Fruit fly (Drosophila melanogaster) whole organism, embryonic: ENCODE results near the gene CG15199.
A peak's percentile ranks its signal among the peaks of the same experiment; 100 is the strongest.

Source experiments
- Antp ChIP-seq: fragments of 200-800 bp; sonication (Bioruptor generic); optimal IDR thresholded peaks from 3 replicates; lab custom pipeline; 2016; ENCODE audit warnings: missing biosample characterization, missing genetic modification characterization
- Atf6 ChIP-seq: fragments of 200-800 bp; sonication (Bioruptor generic); IDR thresholded peaks from 2 replicates; pipeline ENCODE4 v1.3.6; 2022; ENCODE audit warnings: missing biosample characterization, missing genetic modification characterization
- CG10979 ChIP-seq: fragments of 200-800 bp; sonication (Bioruptor generic); optimal IDR thresholded peaks from 2 replicates; lab custom pipeline; 2018; ENCODE audit warnings: missing biosample characterization, mild to moderate bottlenecking, missing genetic modification characterization, moderate library complexity
- CG11093 ChIP-seq: fragments of 200-800 bp; sonication (Bioruptor generic); IDR thresholded peaks from 3 replicates; pipeline ENCODE4 v1.3.6; 2022; ENCODE audit warnings: missing biosample characterization, missing genetic modification characterization
- CG12659 ChIP-seq: fragments of 200-800 bp; sonication (Bioruptor generic); optimal IDR thresholded peaks from 3 replicates; lab custom pipeline; 2017; ENCODE audit warnings: mild to moderate bottlenecking, missing biosample characterization, missing genetic modification reagents, missing genetic modification characterization
- CG16813 ChIP-seq: fragments of 200-800 bp; sonication (Bioruptor generic); IDR thresholded peaks from 3 replicates; pipeline ENCODE4 v1.3.6; 2022; ENCODE audit warnings: missing biosample characterization, missing genetic modification characterization; ENCODE audit not compliant: partially characterized antibody
- CG17186 ChIP-seq: fragments of 200-800 bp; sonication (Bioruptor generic); optimal IDR thresholded peaks from 3 replicates; lab custom pipeline; 2017; ENCODE audit warnings: missing biosample characterization, missing genetic modification reagents, missing genetic modification characterization
- CG17361 ChIP-seq: fragments of 200-800 bp; sonication (Bioruptor generic); IDR thresholded peaks from 3 replicates; pipeline ENCODE4 v1.3.6; 2022; ENCODE audit warnings: missing biosample characterization, missing genetic modification characterization
- CG18262 ChIP-seq: fragments of 200-800 bp; optimal IDR thresholded peaks from 3 replicates; lab custom pipeline; 2019; ENCODE audit warnings: missing biosample characterization, mild to moderate bottlenecking, missing genetic modification characterization, moderate library complexity
- CG2116 ChIP-seq: fragments of 200-800 bp; sonication (Bioruptor generic); optimal IDR thresholded peaks from 3 replicates; lab custom pipeline; 2018; ENCODE audit warnings: missing biosample characterization, mild to moderate bottlenecking, missing genetic modification characterization
- CG3065 ChIP-seq: fragments of 200-800 bp; sonication (Bioruptor generic); optimal IDR thresholded peaks from 2 replicates; lab custom pipeline; 2016; ENCODE audit warnings: missing biosample characterization, missing genetic modification characterization
- CG3847 ChIP-seq: fragments of 200-800 bp; sonication (Bioruptor generic); IDR thresholded peaks from 2 replicates; pipeline ENCODE4 v1.3.6; 2022; ENCODE audit warnings: missing biosample characterization, missing genetic modification characterization
- CG3995 ChIP-seq: fragments of 200-800 bp; sonication (Bioruptor generic); optimal IDR thresholded peaks from 3 replicates; lab custom pipeline; 2016; ENCODE audit warnings: missing biosample characterization, missing genetic modification characterization
- CG4404 ChIP-seq: fragments of 200-800 bp; sonication (Bioruptor generic); IDR thresholded peaks from 2 replicates; pipeline ENCODE4 v1.3.6; 2022; ENCODE audit warnings: missing biosample characterization, missing genetic modification characterization
- CG6689 ChIP-seq: fragments of 200-800 bp; sonication (Bioruptor generic); IDR thresholded peaks from 2 replicates; pipeline ENCODE4 v1.3.6; 2022; ENCODE audit warnings: missing biosample characterization, missing genetic modification characterization
- CG6813 ChIP-seq: fragments of 200-800 bp; sonication (Bioruptor generic); optimal IDR thresholded peaks from 2 replicates; lab custom pipeline; 2017; ENCODE audit warnings: missing biosample characterization, missing genetic modification characterization, mild to moderate bottlenecking, moderate library complexity, missing genetic modification reagents
- CG7271 ChIP-seq: fragments of 200-800 bp; sonication (Bioruptor generic); optimal IDR thresholded peaks from 2 replicates; lab custom pipeline; 2018; ENCODE audit warnings: missing biosample characterization, mild to moderate bottlenecking, missing genetic modification characterization, moderate library complexity
- CG7556 ChIP-seq: fragments of 200-800 bp; sonication (Bioruptor generic); optimal IDR thresholded peaks from 2 replicates; lab custom pipeline; 2017; ENCODE audit warnings: missing biosample characterization, mild to moderate bottlenecking, missing genetic modification characterization
- CG9437 ChIP-seq: fragments of 200-800 bp; sonication (Bioruptor generic); optimal IDR thresholded peaks from 2 replicates; lab custom pipeline; 2018; ENCODE audit warnings: missing biosample characterization, mild to moderate bottlenecking, missing genetic modification characterization
- CrebB ChIP-seq: fragments of 200-800 bp; sonication (Bioruptor generic); optimal IDR thresholded peaks from 3 replicates; lab custom pipeline; 2018; ENCODE audit warnings: missing biosample characterization, mild to moderate bottlenecking, missing genetic modification characterization
- E2f1 ChIP-seq: fragments of 200-800 bp; sonication (Bioruptor generic); IDR thresholded peaks from 2 replicates; pipeline ENCODE4 v1.3.6; 2022; ENCODE audit warnings: missing biosample characterization, missing genetic modification characterization
- Ets65A ChIP-seq: fragments of 200-800 bp; sonication (Bioruptor generic); peaks from one replicate; lab custom pipeline; 2016; ENCODE audit warnings: missing biosample characterization, missing genetic modification characterization
- Hmx ChIP-seq: fragments of 200-800 bp; sonication (Bioruptor generic); optimal IDR thresholded peaks from 2 replicates; lab custom pipeline; 2016; ENCODE audit warnings: missing biosample characterization, missing genetic modification characterization
- Hr78 ChIP-seq, 2 experiments: fragments of 200-800 bp in 1 of 2; fragments of >200 bp in 1 of 2; sonication (Bioruptor generic) in 1 of 2; optimal IDR thresholded peaks; 2 replicates each; lab custom pipeline; 2017 to 2019; ENCODE audit warnings: missing biosample characterization in 2 of 2, missing genetic modification characterization in 2 of 2, mild to moderate bottlenecking in 1 of 2, moderate library complexity in 1 of 2
- Lhr ChIP-seq: fragments of 200-800 bp; sonication (Bioruptor generic); optimal IDR thresholded peaks from 3 replicates; lab custom pipeline; 2017; ENCODE audit warnings: mild to moderate bottlenecking, missing biosample characterization, missing genetic modification reagents, missing genetic modification characterization
- Optix ChIP-seq: fragments of 200-800 bp; sonication (Bioruptor generic); IDR thresholded peaks from 3 replicates; pipeline ENCODE4 v1.3.6; 2022; ENCODE audit warnings: missing biosample characterization, missing genetic modification characterization
- Pdp1 ChIP-seq, 2 experiments: fragments of 200-800 bp; sonication (Bioruptor generic); optimal IDR thresholded peaks; 3 replicates each; lab custom pipeline; 2016; ENCODE audit warnings: missing biosample characterization in 2 of 2, missing genetic modification characterization in 2 of 2, mild to moderate bottlenecking in 1 of 2, moderate library complexity in 1 of 2
- Six4 ChIP-seq: fragments of 200-800 bp; sonication (Bioruptor generic); optimal IDR thresholded peaks from 2 replicates; lab custom pipeline; 2016; ENCODE audit warnings: missing biosample characterization, missing genetic modification characterization
- cwo ChIP-seq: fragments of 200-800 bp; sonication (Bioruptor generic); optimal IDR thresholded peaks from 3 replicates; lab custom pipeline; 2017; ENCODE audit warnings: missing biosample characterization, missing genetic modification characterization, mild to moderate bottlenecking, moderate library complexity, missing genetic modification reagents
- dati ChIP-seq: fragments of 200-800 bp; sonication (Bioruptor generic); IDR thresholded peaks from 2 replicates; pipeline ENCODE4 v1.3.6; 2022; ENCODE audit warnings: missing biosample characterization, missing genetic modification characterization
- disco-r ChIP-seq: fragments of 200-800 bp; sonication (Bioruptor generic); optimal IDR thresholded peaks from 2 replicates; lab custom pipeline; 2016; ENCODE audit warnings: missing biosample characterization, missing genetic modification characterization
- fd3F ChIP-seq: fragments of 200-800 bp; sonication (Bioruptor generic); optimal IDR thresholded peaks from 2 replicates; lab custom pipeline; 2018; ENCODE audit warnings: missing biosample characterization, mild to moderate bottlenecking, missing genetic modification characterization, moderate library complexity
- fd64A ChIP-seq: fragments of 200-800 bp; sonication (Bioruptor generic); optimal IDR thresholded peaks from 3 replicates; lab custom pipeline; 2018; ENCODE audit warnings: missing biosample characterization, mild to moderate bottlenecking, missing genetic modification characterization
- fu2 ChIP-seq: fragments of 200-800 bp; sonication (Bioruptor generic); optimal IDR thresholded peaks from 2 replicates; lab custom pipeline; 2016; ENCODE audit warnings: missing biosample characterization, missing genetic modification characterization
- gfzf ChIP-seq: fragments of 200-800 bp; sonication (Bioruptor generic); optimal IDR thresholded peaks from 2 replicates; lab custom pipeline; 2016; ENCODE audit warnings: missing biosample characterization, mild to moderate bottlenecking, missing genetic modification characterization, moderate library complexity
- hth ChIP-seq: fragments of >200 bp; optimal IDR thresholded peaks from 2 replicates; lab custom pipeline; 2017; ENCODE audit warnings: inconsistent platforms
- ind ChIP-seq: fragments of 200-800 bp; sonication (Bioruptor generic); optimal IDR thresholded peaks from 3 replicates; lab custom pipeline; 2016; ENCODE audit warnings: missing biosample characterization, missing genetic modification characterization
- inv ChIP-seq: fragments of 200-800 bp; sonication (Bioruptor generic); IDR thresholded peaks from 2 replicates; pipeline ENCODE4 v1.3.6; 2022; ENCODE audit warnings: missing biosample characterization, missing genetic modification characterization; ENCODE audit not compliant: partially characterized antibody
- klu ChIP-seq: fragments of 200-800 bp; sonication (Bioruptor generic); IDR thresholded peaks from 2 replicates; pipeline ENCODE4 v1.3.6; 2022; ENCODE audit warnings: missing biosample characterization, missing genetic modification characterization
- lola ChIP-seq, 3 experiments: fragments of >200 bp in 2 of 3; fragments of 200-800 bp in 1 of 3; sonication (Bioruptor generic) in 1 of 3; optimal IDR thresholded peaks; 2 replicates each; lab custom pipeline; 2017 to 2019; ENCODE audit warnings: missing biosample characterization in 3 of 3, missing genetic modification characterization in 3 of 3, mild to moderate bottlenecking in 1 of 3, moderate library complexity in 1 of 3
- lov ChIP-seq, 2 experiments: fragments of 200-800 bp in 1 of 2; fragments of >200 bp in 1 of 2; sonication (Bioruptor generic) in 1 of 2; IDR thresholded peaks in 1 of 2; optimal IDR thresholded peaks in 1 of 2; 2 replicates in 1 of 2; 3 replicates in 1 of 2; pipeline versions ENCODE4 v1.3.6 to Lab custom; 2017 to 2022; ENCODE audit warnings: missing biosample characterization in 1 of 2, missing genetic modification characterization in 1 of 2
- nmo ChIP-seq: fragments of 200-800 bp; sonication (Bioruptor generic); optimal IDR thresholded peaks from 2 replicates; lab custom pipeline; 2018; ENCODE audit warnings: missing biosample characterization, mild to moderate bottlenecking, missing genetic modification characterization, moderate library complexity
- ro ChIP-seq: fragments of 200-800 bp; sonication (Bioruptor generic); IDR thresholded peaks from 2 replicates; pipeline ENCODE4 v1.3.6; 2022; ENCODE audit warnings: missing biosample characterization, missing genetic modification characterization
- sc ChIP-seq, 3 experiments: fragments of >200 bp in 2 of 3; fragments of 200-800 bp in 1 of 3; sonication (Bioruptor generic) in 1 of 3; optimal IDR thresholded peaks; 2 replicates in 2 of 3; 3 replicates in 1 of 3; lab custom pipeline; 2017; ENCODE audit warnings: mild to moderate bottlenecking in 1 of 3, missing biosample characterization in 1 of 3, missing genetic modification characterization in 1 of 3, missing genetic modification reagents in 1 of 3
- sisA ChIP-seq: fragments of 200-800 bp; sonication (Bioruptor generic); IDR thresholded peaks from 2 replicates; pipeline ENCODE4 v1.3.6; 2022; ENCODE audit warnings: missing biosample characterization, missing genetic modification characterization
- stc ChIP-seq: fragments of 200-800 bp; sonication (Bioruptor generic); IDR thresholded peaks from 2 replicates; pipeline ENCODE4 v1.3.6; 2022; ENCODE audit warnings: missing biosample characterization, missing genetic modification characterization
- wor ChIP-seq: fragments of 200-800 bp; sonication (Bioruptor generic); IDR thresholded peaks from 2 replicates; pipeline ENCODE4 v1.3.6; 2022; ENCODE audit warnings: missing biosample characterization, missing genetic modification characterization
- zf30C ChIP-seq: fragments of 200-800 bp; sonication (Bioruptor generic); optimal IDR thresholded peaks from 3 replicates; lab custom pipeline; 2018; ENCODE audit warnings: missing biosample characterization, mild to moderate bottlenecking, missing genetic modification characterization

The CG15199 gene

dm6 chrX:11108148-11108844 is 33.3 kb downstream of the CG15199 start, which contains the start of gene Hsp60A (continued):
- TF ChIP-seq CG2116 (GFP tag; lab: Kevin White, UChicago) (peak; percentile 74), lov (optimal IDR thresholded peaks at IDR 0.05; lab: Kevin White, UChicago) (no peak), lov (GFP tag; IDR thresholded peaks at IDR 0.05; lab: Robert Waterston, UW) (no peak), fd3F (no peak), CG3065 (no peak), CG11093 (GFP tag; lab: Robert Waterston, UW) (no peak), disco-r (GFP tag; lab: Kevin White, UChicago) (no peak), CG10979 (tag; lab: Kevin White, UChicago) (peak; percentile 31), ro (GFP tag; lab: Robert Waterston, UW) (no peak), Pdp1 (GFP tag; optimal IDR thresholded peaks at IDR 0.05; lab: Kevin White, UChicago) (peak in 1 of 2 experiments; percentile 96), CG7556 (GFP tag; lab: Kevin White, UChicago) (peak; percentile 21), lola (GFP tag; optimal IDR thresholded peaks at IDR 0.05; lab: Kevin White, UChicago) (peak in 1 of 3 experiments; percentile 43), wor (GFP tag; lab: Robert Waterston, UW) (no peak), klu (GFP tag; lab: Robert Waterston, UW) (no peak), gfzf (peak; percentile 66), dati (GFP tag; lab: Robert Waterston, UW) (no peak), CG18262 (tag; lab: Kevin White, UChicago) (peak; percentile 3), CG3847 (GFP tag; lab: Robert Waterston, UW) (peak; percentile 25; the same call in 1 of the 2 replicates), CG12659 (GFP tag; lab: Kevin White, UChicago) (peak; percentile 54), Ets65A (GFP tag; lab: Kevin White, UChicago) (no peak), CG6813 (no peak), sisA (GFP tag; lab: Robert Waterston, UW) (peak; percentile 41), CG16813 (peak; percentile 80), nmo (GFP tag; lab: Kevin White, UChicago) (peak; percentile 75), CG17361 (GFP tag; lab: Robert Waterston, UW) (peak; percentile 60; the same call in 2 of the 3 replicates), Hmx (GFP tag; lab: Kevin White, UChicago) (no peak), CrebB (tag; lab: Kevin White, UChicago) (no peak), CG7271 (tag; lab: Kevin White, UChicago) (no peak), CG17186 (GFP tag; lab: Kevin White, UChicago) (peak; percentile 12), hth (lab: Kevin White, UChicago) (no peak), CG4404 (no peak), zf30C (GFP tag; lab: Kevin White, UChicago) (no peak), stc (no peak), Antp (GFP tag; lab: Kevin White, UChicago) (no peak), Six4 (peak; percentile 10), ind (peak; percentile 28), fd64A (no peak), inv (GFP tag; lab: Robert Waterston, UW) (peak; percentile 81), Hr78 (GFP tag; optimal IDR thresholded peaks at IDR 0.05; lab: Kevin White, UChicago) (no peak), E2f1 (GFP tag; lab: Robert Waterston, UW) (0 out of 2 replicates have a peak, but pooled peaks have one; percentile 20), fu2 (no peak), Lhr (GFP tag; lab: Kevin White, UChicago) (peak; percentile 34), CG6689 (peak; percentile 26; the same call in 1 of the 2 replicates), Atf6 (GFP tag; lab: Robert Waterston, UW) (peak; percentile 43), cwo (no peak), CG3995 (GFP tag; lab: Kevin White, UChicago) (peak; percentile 19), CG9437 (GFP tag; lab: Kevin White, UChicago) (peak; percentile 98), Optix (GFP tag; lab: Robert Waterston, UW) (no peak), sc (optimal IDR thresholded peaks at IDR 0.05; lab: Kevin White, UChicago) (no peak), sc (GFP tag; optimal IDR thresholded peaks at IDR 0.05; lab: Kevin White, UChicago) (no peak)
